Worm (Caenorhabditis elegans): ENCODE measurements around the gene str-64.

- TF ChIP-seq med-1 (GFP tag; optimal IDR thresholded peaks at IDR 0.05; ENCODE audit: insufficient read depth), result no peak
- TF ChIP-seq flt-1 (GFP tag; IDR thresholded peaks at IDR 0.05), result no peak
- no peak for TF ChIP-seq ref-1 (GFP tag; conservative IDR thresholded peaks at IDR 0.05)
- no peak for TF ChIP-seq cog-1 (tag; optimal IDR thresholded peaks at IDR 0.05)
- no peak for TF ChIP-seq klf-2 (GFP tag; conservative IDR thresholded peaks at IDR 0.05)
Measured at ce11 chrV:3287330-3287729, 4.3 kb downstream of the str-64 start, which contains the start of gene F35F10.7.
